Worm (Caenorhabditis elegans) whole organism, young adult: ENCODE results near the gene ent-7.

Experiments
- B0336.3 ChIP-seq: fragments of 200-800 bp; sonication (Bioruptor generic); IDR thresholded peaks from 2 replicates; pipeline ENCODE4 v1.3.6; 2022; ENCODE audit warnings: missing genetic modification characterization, missing compliant biosample characterization
- Y53G8AR.9 ChIP-seq: fragments of 200-800 bp; sonication (Bioruptor generic); conservative IDR thresholded peaks from 2 replicates; pipeline ENCODE4 v1.3.6; 2022; ENCODE audit warnings: missing genetic modification reagents, missing genetic modification characterization, missing compliant biosample characterization
- ZK185.1 ChIP-seq: sonication (generic microtip); optimal IDR thresholded peaks from 2 replicates; lab custom pipeline; 2016; ENCODE audit warnings: mild to moderate bottlenecking, missing genetic modification characterization, missing compliant biosample characterization; ENCODE audit not compliant: poor library complexity, severe bottlenecking
- cebp-2 ChIP-seq: fragments of 200-800 bp; sonication (Bioruptor generic); IDR thresholded peaks from 2 replicates; pipeline ENCODE4 v1.3.6; 2022; ENCODE audit warnings: missing genetic modification characterization, missing compliant biosample characterization
- ceh-40 ChIP-seq: fragments of 200-800 bp; sonication (Bioruptor generic); IDR thresholded peaks from 2 replicates; pipeline ENCODE4 v1.3.6; 2022; ENCODE audit warnings: missing genetic modification characterization, missing compliant biosample characterization
- ceh-79 ChIP-seq: sonication (generic microtip); optimal IDR thresholded peaks from 2 replicates; lab custom pipeline; 2017; ENCODE audit warnings: mild to moderate bottlenecking, missing genetic modification characterization, missing compliant biosample characterization
- dox-1 ChIP-seq: fragments of 200-800 bp; sonication (Bioruptor generic); IDR thresholded peaks from 2 replicates; pipeline ENCODE4 v1.3.6; 2022; ENCODE audit warnings: missing genetic modification reagents, missing genetic modification characterization, missing compliant biosample characterization
- hlh-12 ChIP-seq: sonication (generic microtip); optimal IDR thresholded peaks from 2 replicates; lab custom pipeline; 2016; ENCODE audit warnings: missing genetic modification characterization, missing compliant biosample characterization
- hmg-20 ChIP-seq: fragments of 200-800 bp; sonication (Bioruptor generic); IDR thresholded peaks from 2 replicates; pipeline ENCODE4 v1.3.6; 2022; ENCODE audit warnings: missing genetic modification reagents, missing genetic modification characterization, missing compliant biosample characterization
- lin-26 ChIP-seq: fragments of 200-800 bp; sonication (Bioruptor generic); IDR thresholded peaks from 2 replicates; pipeline ENCODE4 v1.3.6; 2022; ENCODE audit warnings: missing genetic modification reagents, missing genetic modification characterization, missing compliant biosample characterization
- lir-1 ChIP-seq: fragments of 200-800 bp; sonication (Bioruptor generic); conservative IDR thresholded peaks from 2 replicates; pipeline ENCODE4 v1.3.6; 2022; ENCODE audit warnings: missing genetic modification reagents, missing genetic modification characterization, missing compliant biosample characterization
- madf-10 ChIP-seq: sonication (generic microtip); optimal IDR thresholded peaks from 2 replicates; lab custom pipeline; 2016; ENCODE audit warnings: mild to moderate bottlenecking, missing genetic modification characterization, missing compliant biosample characterization
- mxl-1 ChIP-seq: sonication (generic microtip); optimal IDR thresholded peaks from 2 replicates; lab custom pipeline; 2016; ENCODE audit warnings: missing genetic modification characterization, missing compliant biosample characterization
- nfya-1 ChIP-seq: sonication (generic microtip); optimal IDR thresholded peaks from 2 replicates; lab custom pipeline; 2017; ENCODE audit warnings: antibody characterized with exemption, missing compliant biosample characterization, missing genetic modification characterization, borderline replicate concordance; ENCODE audit not compliant: insufficient read depth
- nfya-2 ChIP-seq: fragments of 200-800 bp; sonication (Bioruptor generic); IDR thresholded peaks from 2 replicates; pipeline ENCODE4 v1.3.6; 2022; ENCODE audit warnings: missing genetic modification reagents, missing genetic modification characterization, missing compliant biosample characterization
- snpc-3.4 ChIP-seq: sonication (generic microtip); optimal IDR thresholded peaks from 2 replicates; lab custom pipeline; 2017; ENCODE audit warnings: missing genetic modification characterization, mild to moderate bottlenecking, missing compliant biosample characterization, antibody characterized with exemption, moderate library complexity, missing genotype, missing genetic modification reagents
- tbx-9 ChIP-seq: sonication (generic microtip); optimal IDR thresholded peaks from 2 replicates; lab custom pipeline; 2016; ENCODE audit warnings: borderline replicate concordance, missing genetic modification characterization, inconsistent platforms, missing compliant biosample characterization

The ent-7 gene

DNA sequence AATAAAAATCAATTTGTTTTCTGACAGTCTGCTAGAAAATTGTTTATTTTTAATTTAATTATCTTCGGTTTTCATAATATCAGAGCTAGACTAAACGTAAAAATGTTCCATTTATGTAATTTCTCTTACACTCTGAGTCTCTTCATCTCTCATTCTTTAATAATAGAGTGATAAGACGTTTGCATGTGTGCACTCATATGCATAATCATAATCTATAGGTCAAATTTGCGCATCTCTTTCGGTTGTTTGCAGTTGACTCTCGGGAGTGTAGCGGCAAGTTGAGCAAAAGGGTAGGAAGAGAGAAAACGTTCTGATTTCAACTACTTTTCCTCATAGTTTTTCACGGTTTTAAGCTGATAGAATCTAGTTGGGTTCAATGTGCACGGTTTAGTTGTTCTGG, 49.4 kb downstream of the ent-7 start:
- TF ChIP-seq lin-26 (GFP tag; lab: Robert Waterston, UW): no peak
- TF ChIP-seq madf-10: no peak
- TF ChIP-seq B0336.3 (GFP tag; lab: Robert Waterston, UW): no peak
- no peak for TF ChIP-seq Y53G8AR.9 (GFP tag; lab: Robert Waterston, UW)
- TF ChIP-seq snpc-3.4 (tag; lab: Kevin White, UChicago): no peak
- no peak for TF ChIP-seq hlh-12 (tag; lab: Kevin White, UChicago)
- TF ChIP-seq ZK185.1 (tag; lab: Kevin White, UChicago): no peak
- TF ChIP-seq nfya-1 (tag; lab: Kevin White, UChicago): no peak
- TF ChIP-seq, all 124 proteins: peak for 0

DNA sequence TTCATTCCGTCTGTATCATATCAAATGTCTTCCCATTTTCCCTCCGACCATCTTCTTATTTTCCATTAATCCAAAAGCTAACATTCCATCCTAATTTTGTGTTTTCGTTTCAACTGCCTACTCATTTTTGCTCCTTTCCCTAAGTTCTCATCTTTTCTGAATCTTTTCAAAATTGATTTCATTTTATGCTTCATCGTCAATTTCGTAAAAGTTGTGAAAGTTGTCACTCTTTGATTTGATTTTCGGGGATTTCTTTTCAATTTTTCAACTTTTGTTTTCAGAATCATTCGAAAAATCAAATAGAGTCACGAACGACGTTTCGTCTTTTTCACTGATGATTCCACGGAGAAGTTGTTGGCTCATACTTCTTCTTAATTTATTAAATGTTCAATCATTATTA, 50.5 kb downstream of the ent-7 start, which contains the start of gene cwn-2:
TSS of gene cwn-2 (plus strand) at position 276 of the 400 bp plus-strand sequence.
- TF ChIP-seq hmg-20: no peak
- TF ChIP-seq cebp-2 (GFP tag; lab: Robert Waterston, UW): no peak

DNA sequence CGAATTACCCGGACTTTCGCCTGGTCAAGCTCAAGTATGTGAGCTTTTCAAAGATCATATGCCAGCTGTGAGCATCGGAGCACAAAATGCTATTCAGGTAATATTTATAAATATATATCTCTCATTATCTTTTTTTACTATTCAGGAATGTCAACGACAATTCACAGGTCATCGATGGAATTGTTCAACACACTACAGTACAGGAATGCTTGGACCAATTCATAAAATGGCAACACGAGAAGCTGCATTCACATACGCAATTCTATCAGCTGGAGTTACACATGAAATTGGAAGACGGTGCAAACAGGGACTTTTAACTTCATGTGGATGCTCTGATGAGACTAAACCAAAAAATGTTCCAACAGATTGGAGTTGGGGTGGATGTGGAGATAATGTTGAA, 51.2 kb downstream of the ent-7 start:
- no peak for TF ChIP-seq ZK185.1 (tag; lab: Kevin White, UChicago)
- no peak for TF ChIP-seq ceh-79 (tag; lab: Kevin White, UChicago)
- TF ChIP-seq nfya-2 (GFP tag; lab: Robert Waterston, UW): no peak
- no peak for TF ChIP-seq ceh-40 (GFP tag; lab: Robert Waterston, UW)
- TF ChIP-seq dox-1 (GFP tag; lab: Robert Waterston, UW): no peak
- no peak for TF ChIP-seq mxl-1 (tag; lab: Kevin White, UChicago)
- TF ChIP-seq lir-1 (GFP tag; lab: Robert Waterston, UW): no peak
- no peak for TF ChIP-seq tbx-9 (tag; lab: Kevin White, UChicago)
